Fruit fly (Drosophila melanogaster): ENCODE results near the gene Uros1.

Uros1 gene

dm6 chrX:8892445-8893009 is 7.5 kb downstream of the Uros1 start (continued):
- TF ChIP-seq CG13424 (tag; optimal IDR thresholded peaks at IDR 0.05) (peak; percentile 51), odd (GFP tag; optimal IDR thresholded peaks at IDR 0.05) (peak; percentile 17), gem (tag; optimal IDR thresholded peaks at IDR 0.05) (peak; percentile 69), GATAe (GFP tag; conservative IDR thresholded peaks at IDR 0.05) (peak; percentile 53), D19A (tag; optimal IDR thresholded peaks at IDR 0.05) (no peak), bigmax (GFP tag; optimal IDR thresholded peaks at IDR 0.05) (no peak), CG4424 (GFP tag; optimal IDR thresholded peaks at IDR 0.05) (peak; percentile 14), Side (GFP tag; optimal IDR thresholded peaks at IDR 0.05) (peak; percentile 39), Deaf1 (tag; optimal IDR thresholded peaks at IDR 0.05) (peak; percentile 8), CG3407 (GFP tag; optimal IDR thresholded peaks at IDR 0.05) (no peak), CG3726 (GFP tag; IDR thresholded peaks at IDR 0.05) (no peak), ken (GFP tag; IDR thresholded peaks at IDR 0.05) (peak; percentile 66; the same call in 2 of the 3 replicates), CG31224 (GFP tag; IDR thresholded peaks at IDR 0.05) (peak; percentile 45), ERR (GFP tag; optimal IDR thresholded peaks at IDR 0.05) (peak; percentile 14), CG17361 (GFP tag; IDR thresholded peaks at IDR 0.05) (no peak; the same call in 2 of the 3 replicates), CG18011 (GFP tag; optimal IDR thresholded peaks at IDR 0.05) (no peak), CG18262 (tag; optimal IDR thresholded peaks at IDR 0.05) (peak; percentile 6), Elba2 (GFP tag; optimal IDR thresholded peaks at IDR 0.05) (no peak), ranshi (GFP tag; IDR thresholded peaks at IDR 0.05) (peak; percentile 62), disco-r (GFP tag; optimal IDR thresholded peaks at IDR 0.05) (no peak), mam (GFP tag; optimal IDR thresholded peaks at IDR 0.05) (peak; percentile 50), CG11695 (GFP tag; IDR thresholded peaks at IDR 0.05) (peak; percentile 70; the same call in 2 of the 3 replicates), CG13894 (tag; optimal IDR thresholded peaks at IDR 0.05) (peak; percentile 41), CG1024 (GFP tag; IDR thresholded peaks at IDR 0.05) (0 out of 2 replicates have a peak, but pooled peaks have one; percentile 12), CG8765 (GFP tag; IDR thresholded peaks at IDR 0.05) (no peak), CG9876 (GFP tag; optimal IDR thresholded peaks at IDR 0.05) (no peak), BtbVII (GFP tag; optimal IDR thresholded peaks at IDR 0.05) (peak; percentile 65), CG14014 (GFP tag; IDR thresholded peaks at IDR 0.05) (peak; percentile 78), pho (GFP tag; optimal IDR thresholded peaks at IDR 0.05) (peak; percentile 58), CG10979 (tag; optimal IDR thresholded peaks at IDR 0.05) (no peak), CG16813 (GFP tag; IDR thresholded peaks at IDR 0.05; ENCODE audit: partially characterized antibody) (no peak), CG11560 (tag; IDR thresholded peaks at IDR 0.05) (peak; percentile 54; the same call in 1 of the 3 replicates), ttk (GFP tag; IDR thresholded peaks at IDR 0.05) (no peak), CG13123 (GFP tag; optimal IDR thresholded peaks at IDR 0.05) (no peak), vfl (GFP tag; optimal IDR thresholded peaks at IDR 0.05) (no peak), gcm2 (GFP tag; optimal IDR thresholded peaks at IDR 0.05) (no peak), mirr (GFP tag; optimal IDR thresholded peaks at IDR 0.05) (peak; percentile 81), chif (GFP tag; optimal IDR thresholded peaks at IDR 0.05) (peak in 1 of 2 experiments; percentile 36), Sry-δ (GFP tag; optimal IDR thresholded peaks at IDR 0.05) (peak; percentile 6), CG15269 (tag; optimal IDR thresholded peaks at IDR 0.05) (peak; percentile 74), CTCF (GFP tag; optimal IDR thresholded peaks at IDR 0.05) (no peak), CG11456 (GFP tag; IDR thresholded peaks at IDR 0.05) (peak; percentile 73; the same call in 2 of the 3 replicates), klu (GFP tag; IDR thresholded peaks at IDR 0.05) (no peak), nau (GFP tag; optimal IDR thresholded peaks at IDR 0.05) (no peak), CG1832 (GFP tag; optimal IDR thresholded peaks at IDR 0.05) (no peak), CG32767 (GFP tag; IDR thresholded peaks at IDR 0.05) (0 out of 2 replicates have a peak, but pooled peaks have one; percentile 35), az2 (GFP tag; optimal IDR thresholded peaks at IDR 0.05) (peak; percentile 12), onecut (GFP tag; IDR thresholded peaks at IDR 0.05) (peak; percentile 25; the same call in 1 of the 2 replicates), dysf (GFP tag; IDR thresholded peaks at IDR 0.05) (peak; percentile 75), CG4328 (GFP tag; optimal IDR thresholded peaks at IDR 0.05) (no peak), twi (tag; optimal IDR thresholded peaks at IDR 0.05) (no peak)

All from whole organism, embryonic.